Fruit fly (Drosophila melanogaster) whole organism: ENCODE results near the gene eIF3g1.

ENCODE experiments used
- CG8478 ChIP-seq: fragments of >200 bp; optimal IDR thresholded peaks from 2 replicates; lab custom pipeline; 2018; ENCODE audit warnings: inconsistent platforms
- Dll ChIP-seq: fragments of >200 bp; optimal IDR thresholded peaks from 2 replicates; lab custom pipeline; 2017
- pan ChIP-seq: fragments of >200 bp; optimal IDR thresholded peaks from 2 replicates; lab custom pipeline; 2017
- psq ChIP-seq: fragments of >200 bp; optimal IDR thresholded peaks from 2 replicates; lab custom pipeline; 2017
- usp ChIP-seq: fragments of >200 bp; optimal IDR thresholded peaks from 2 replicates; lab custom pipeline; 2017; ENCODE audit warnings: missing biosample characterization, missing genetic modification characterization, mixed read lengths

DNA sequence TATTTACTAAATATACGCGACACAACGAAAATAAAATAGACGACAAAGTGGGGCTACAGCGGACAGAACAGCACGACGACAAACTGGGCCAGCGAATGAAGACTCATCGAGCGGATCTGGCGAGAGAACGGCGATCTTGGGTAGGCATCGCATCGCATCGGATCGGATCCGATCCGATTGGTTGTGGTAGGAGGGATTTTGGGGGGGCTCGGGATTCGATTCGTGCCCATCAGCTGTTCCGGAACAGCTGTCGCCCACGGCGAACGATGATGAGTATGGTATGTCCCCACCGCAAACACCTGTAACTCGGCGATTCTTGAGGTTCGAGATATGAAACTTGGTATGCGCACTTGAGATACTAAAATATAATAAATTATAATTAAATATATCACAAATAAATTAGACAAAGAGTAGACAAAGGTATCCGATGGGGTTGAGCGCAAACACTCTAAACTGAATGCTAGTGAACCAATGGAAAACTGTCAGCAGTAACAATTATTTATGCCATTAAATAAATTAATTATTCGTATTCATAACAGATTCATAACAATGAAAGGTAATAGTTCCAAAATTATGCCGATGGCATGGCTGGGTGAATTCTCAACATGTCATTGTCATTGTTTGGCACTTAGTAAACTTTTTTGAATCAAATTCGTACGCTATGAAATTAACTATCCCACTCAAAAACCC is 29.7 kb downstream of the eIF3g1 start, which contains the start of the genes Vha36-3 and AANATL7:
- TF ChIP-seq psq (lab: Kevin White, UChicago) (no peak), pan (lab: Kevin White, UChicago) (no peak), CG8478 (lab: Kevin White, UChicago) (no peak), usp (no peak), Dll (lab: Kevin White, UChicago) (no peak)
